Worm (Caenorhabditis elegans): ENCODE results near the gene C44H4.6.

- no peak for TF ChIP-seq F49E8.2 (tag; optimal IDR thresholded peaks at IDR 0.05; ENCODE audit: borderline replicate concordance)
- no peak for TF ChIP-seq nhr-11 (tag; optimal IDR thresholded peaks at IDR 0.05)
- TF ChIP-seq ztf-11 (tag; optimal IDR thresholded peaks at IDR 0.05), result no peak
- TF ChIP-seq F44E2.7 (GFP tag; IDR thresholded peaks at IDR 0.05), result no peak
Observed at ce11 chrX:14621207-14621606, 22.1 kb upstream of the C44H4.6 start.
